Fruit fly (Drosophila melanogaster): ENCODE data around the gene aos.

aos gene

DNA sequence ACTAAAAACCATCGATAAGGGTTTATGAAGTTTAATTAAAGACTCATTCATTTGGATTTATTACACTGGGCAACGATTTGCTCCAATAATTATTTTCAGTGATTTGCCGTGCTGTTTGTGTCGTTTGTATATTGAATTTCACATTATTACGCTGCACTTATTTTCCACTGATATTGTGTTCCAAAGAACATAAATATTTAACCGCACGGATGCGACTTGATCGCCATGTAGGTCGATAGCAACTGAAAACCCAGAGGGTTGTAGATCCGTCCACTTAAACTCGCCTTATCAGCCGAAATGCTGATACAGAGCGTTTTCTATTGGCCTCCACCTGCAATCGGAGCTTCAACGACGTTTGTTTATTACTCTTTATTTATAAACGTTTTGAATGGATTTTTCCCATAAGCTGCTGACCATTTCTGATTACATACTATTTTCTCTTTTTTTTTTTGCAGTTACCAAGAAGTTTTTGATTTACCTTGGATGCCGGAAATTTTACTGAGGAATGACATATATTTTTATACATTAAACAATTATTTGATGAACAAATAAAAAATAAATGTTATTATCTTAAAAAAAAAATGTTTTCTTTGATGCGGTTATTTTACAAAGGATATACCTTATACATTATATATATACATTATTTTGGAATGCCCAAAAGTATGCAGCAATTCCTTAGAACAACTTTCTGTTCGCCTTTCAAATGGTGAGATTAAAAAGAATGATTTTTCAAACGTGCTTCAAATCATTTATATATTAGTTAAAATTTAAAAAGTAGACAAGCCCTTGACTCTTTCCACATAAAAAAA is 12.7 kb upstream of the aos start, which contains the start of gene CG42514:
Gene CG42514 (minus strand): TSS at position 248 of the 809 bp plus-strand sequence.
- TF ChIP-seq Jra (GFP tag; optimal IDR thresholded peaks at IDR 0.05): no peak
- no peak for TF ChIP-seq Dif (GFP tag; optimal IDR thresholded peaks at IDR 0.05; ENCODE audit: partially characterized antibody)
- TF ChIP-seq Sp1 (GFP tag; optimal IDR thresholded peaks at IDR 0.05): no peak
- no peak for TF ChIP-seq CrebA (GFP tag; optimal IDR thresholded peaks at IDR 0.05; ENCODE audit: borderline replicate concordance)
- no peak for TF ChIP-seq usp (GFP tag; optimal IDR thresholded peaks at IDR 0.05)
- TF ChIP-seq dsf (GFP tag; optimal IDR thresholded peaks at IDR 0.05; ENCODE audit: borderline replicate concordance): no peak
- no peak for TF ChIP-seq h (GFP tag; optimal IDR thresholded peaks at IDR 0.05)
- no peak for TF ChIP-seq OdsH (GFP tag; optimal IDR thresholded peaks at IDR 0.05)
- TF ChIP-seq Hr78 (GFP tag; optimal IDR thresholded peaks at IDR 0.05): no peak
- TF ChIP-seq Myc (optimal IDR thresholded peaks at IDR 0.05): no peak
- no peak for TF ChIP-seq jim (GFP tag; optimal IDR thresholded peaks at IDR 0.05)
- no peak for TF ChIP-seq psq (GFP tag; optimal IDR thresholded peaks at IDR 0.05)
- TF ChIP-seq CG32264 (GFP tag; optimal IDR thresholded peaks at IDR 0.05): no peak
- no peak for TF ChIP-seq sage (GFP tag; optimal IDR thresholded peaks at IDR 0.05)
- no peak for TF ChIP-seq N (GFP tag; optimal IDR thresholded peaks at IDR 0.05)
- no peak for TF ChIP-seq Dfd (GFP tag; optimal IDR thresholded peaks at IDR 0.05)
- no peak for TF ChIP-seq CG9705 (GFP tag; optimal IDR thresholded peaks at IDR 0.05)
- no peak for TF ChIP-seq pan (optimal IDR thresholded peaks at IDR 0.05)
- TF ChIP-seq fru (GFP tag; optimal IDR thresholded peaks at IDR 0.05): no peak

DNA sequence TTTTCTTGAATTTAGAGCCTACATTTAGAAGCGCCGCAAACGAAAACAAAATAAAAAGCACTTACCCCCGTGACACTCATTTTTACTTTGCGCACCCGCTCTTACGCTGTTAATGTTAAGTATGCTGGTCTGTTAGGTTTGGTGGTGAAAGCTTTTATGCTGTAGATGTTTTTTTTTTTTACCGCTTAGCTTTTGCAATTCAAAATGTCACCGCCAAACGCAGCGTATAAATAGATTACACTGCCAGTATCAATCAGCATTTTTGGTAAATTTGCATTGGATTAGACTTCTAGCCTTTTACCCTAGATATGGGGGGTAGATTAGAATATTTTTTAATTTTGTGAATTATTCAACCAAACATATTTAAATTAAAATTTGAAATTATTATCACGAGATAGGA is 11.8 kb upstream of the aos start:
- TF ChIP-seq Dfd (GFP tag; optimal IDR thresholded peaks at IDR 0.05): no peak
- TF ChIP-seq dsf (GFP tag; optimal IDR thresholded peaks at IDR 0.05; ENCODE audit: borderline replicate concordance): no peak
- no peak for TF ChIP-seq psq (GFP tag; optimal IDR thresholded peaks at IDR 0.05)

- TF ChIP-seq woc (GFP tag; optimal IDR thresholded peaks at IDR 0.05) (peak; percentile 68), fru (GFP tag; optimal IDR thresholded peaks at IDR 0.05) (peak; percentile 54), foxo (GFP tag; optimal IDR thresholded peaks at IDR 0.05) (peak in 1 of 2 experiments; percentile 29), lola (GFP tag; optimal IDR thresholded peaks at IDR 0.05) (no peak), rgr (GFP tag; optimal IDR thresholded peaks at IDR 0.05) (no peak), HLH106 (tag; optimal IDR thresholded peaks at IDR 0.05) (peak; percentile 36), h (GFP tag; optimal IDR thresholded peaks at IDR 0.05) (peak; percentile 13)
Observed at dm6 chr3L:16494651-16495074, 11.2 kb upstream of the aos start.

DNA sequence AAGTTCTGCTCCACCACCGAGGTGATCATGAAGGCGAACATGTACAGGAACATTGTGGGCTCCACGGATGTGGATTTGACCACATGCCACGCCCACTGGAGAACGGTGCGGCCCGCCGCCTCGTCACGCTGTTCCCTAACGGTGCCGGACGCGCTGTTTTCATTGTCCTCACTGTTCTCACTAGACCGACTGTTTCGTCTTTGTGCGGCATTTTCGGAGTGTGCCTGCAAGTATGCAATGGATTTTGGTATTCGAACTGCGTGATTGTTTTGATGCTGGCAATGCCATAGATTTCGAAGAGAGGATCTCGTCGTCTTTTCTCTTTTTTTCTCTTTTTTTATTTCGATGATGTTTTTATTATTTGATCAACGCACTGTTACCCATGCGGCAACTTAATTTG is 10.3 kb upstream of the aos start:
- TF ChIP-seq Myc (optimal IDR thresholded peaks at IDR 0.05) (peak; percentile 69), usp (GFP tag; optimal IDR thresholded peaks at IDR 0.05) (no peak)

dm6 chr3L:16491006-16491605 is 7.7 kb upstream of the aos start:
- TF ChIP-seq Dfd (GFP tag; optimal IDR thresholded peaks at IDR 0.05) (no peak), CrebA (GFP tag; optimal IDR thresholded peaks at IDR 0.05; ENCODE audit: borderline replicate concordance) (no peak), CG9705 (GFP tag; optimal IDR thresholded peaks at IDR 0.05) (no peak), Hnf4 (GFP tag; optimal IDR thresholded peaks at IDR 0.05) (no peak), sage (GFP tag; optimal IDR thresholded peaks at IDR 0.05) (no peak), Myc (optimal IDR thresholded peaks at IDR 0.05) (no peak), CG32264 (GFP tag; optimal IDR thresholded peaks at IDR 0.05) (no peak)

DNA sequence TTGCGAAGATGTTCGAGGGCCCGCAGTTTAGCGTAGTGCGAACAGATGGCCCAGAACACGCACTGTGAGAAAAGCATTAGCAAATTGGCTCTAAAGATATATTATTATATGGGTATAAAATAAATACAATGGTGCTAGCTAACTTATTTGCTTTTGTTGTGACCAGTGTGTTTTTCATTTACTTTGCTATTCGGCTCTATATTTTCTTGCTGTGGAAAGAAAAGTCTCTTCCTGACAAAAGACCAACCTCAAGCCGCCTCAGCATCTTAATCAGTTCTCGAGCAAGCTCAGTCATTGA is 7.1 kb upstream of the aos start:
- peak in 1 of 2 experiments; percentile 88 for TF ChIP-seq foxo (GFP tag; optimal IDR thresholded peaks at IDR 0.05)
- TF ChIP-seq Abd-B (GFP tag; optimal IDR thresholded peaks at IDR 0.05): no peak
- TF ChIP-seq Mio (GFP tag; optimal IDR thresholded peaks at IDR 0.05): no peak
- TF ChIP-seq tai (GFP tag; optimal IDR thresholded peaks at IDR 0.05): peak; percentile 66
- TF ChIP-seq br (GFP tag; optimal IDR thresholded peaks at IDR 0.05): peak; percentile 73
- TF ChIP-seq HLH106 (tag; optimal IDR thresholded peaks at IDR 0.05): peak; percentile 83
- TF ChIP-seq Hr78 (GFP tag; optimal IDR thresholded peaks at IDR 0.05): no peak
- TF ChIP-seq Sp1 (GFP tag; optimal IDR thresholded peaks at IDR 0.05): peak; percentile 81
- TF ChIP-seq rgr (GFP tag; optimal IDR thresholded peaks at IDR 0.05): peak; percentile 82
- TF ChIP-seq psq (GFP tag; optimal IDR thresholded peaks at IDR 0.05): peak; percentile 70
- TF ChIP-seq sage (GFP tag; optimal IDR thresholded peaks at IDR 0.05): peak; percentile 80
- peak; percentile 85 for TF ChIP-seq fru (GFP tag; optimal IDR thresholded peaks at IDR 0.05)
- TF ChIP-seq ey (GFP tag; optimal IDR thresholded peaks at IDR 0.05): peak; percentile 84
- TF ChIP-seq dmrt93B (GFP tag; optimal IDR thresholded peaks at IDR 0.05): peak; percentile 73
- peak; percentile 67 for TF ChIP-seq Hnf4 (GFP tag; optimal IDR thresholded peaks at IDR 0.05)
- peak; percentile 88 for TF ChIP-seq OdsH (GFP tag; optimal IDR thresholded peaks at IDR 0.05)
- no peak for TF ChIP-seq sv (GFP tag; optimal IDR thresholded peaks at IDR 0.05)
- no peak for TF ChIP-seq lola (GFP tag; optimal IDR thresholded peaks at IDR 0.05)
- peak; percentile 49 for TF ChIP-seq CrebA (GFP tag; optimal IDR thresholded peaks at IDR 0.05; ENCODE audit: borderline replicate concordance)
- TF ChIP-seq Rel (GFP tag; optimal IDR thresholded peaks at IDR 0.05): peak; percentile 70
- no peak for TF ChIP-seq Rel (tag; optimal IDR thresholded peaks at IDR 0.05)
- peak; percentile 46 for TF ChIP-seq CG9705 (GFP tag; optimal IDR thresholded peaks at IDR 0.05)
- TF ChIP-seq brk (GFP tag; optimal IDR thresholded peaks at IDR 0.05): peak; percentile 48
- TF ChIP-seq h (GFP tag; optimal IDR thresholded peaks at IDR 0.05): peak; percentile 88
